Worm (Caenorhabditis elegans): ENCODE measurements around the gene R12H7.4.

- TF ChIP-seq hrde-1 (tag; optimal IDR thresholded peaks at IDR 0.05; ENCODE audit: borderline replicate concordance) (no peak), unc-130 (GFP tag; optimal IDR thresholded peaks at IDR 0.05) (no peak), Y53G8AR.9 (GFP tag; conservative IDR thresholded peaks at IDR 0.05) (no peak), hlh-12 (tag; optimal IDR thresholded peaks at IDR 0.05) (no peak), lsl-1 (GFP tag; optimal IDR thresholded peaks at IDR 0.05) (no peak), Y79H2A.3 (GFP tag; conservative IDR thresholded peaks at IDR 0.05) (no peak), ceh-58 (GFP tag; IDR thresholded peaks at IDR 0.05) (no peak)
These were observed 1.0 kb downstream of the R12H7.4 start for ce11 chrX:13217940-13218339.

Measured in whole organism, young adult.